Fruit fly (Drosophila melanogaster) whole organism, embryonic: Measurements from ENCODE around the gene twe.

Source experiments
- Atf-2 ChIP-seq: fragments of 200-800 bp; sonication (Bioruptor generic); optimal IDR thresholded peaks from 2 replicates; lab custom pipeline; 2016; ENCODE audit warnings: missing biosample characterization, missing genetic modification characterization
- CG1024 ChIP-seq: fragments of 200-800 bp; sonication (Bioruptor generic); IDR thresholded peaks from 2 replicates; pipeline ENCODE4 v1.3.6; 2022; ENCODE audit warnings: missing biosample characterization, missing genetic modification characterization
- CG10431 ChIP-seq: fragments of 200-800 bp; sonication (Bioruptor generic); optimal IDR thresholded peaks from 3 replicates; lab custom pipeline; 2018; ENCODE audit warnings: missing biosample characterization, mild to moderate bottlenecking, missing genetic modification characterization
- CG11504 ChIP-seq: fragments of 200-800 bp; sonication (Bioruptor generic); optimal IDR thresholded peaks from 3 replicates; lab custom pipeline; 2019; ENCODE audit warnings: missing biosample characterization, mild to moderate bottlenecking, missing genetic modification characterization, moderate library complexity
- CG13424 ChIP-seq: fragments of 200-800 bp; sonication (Bioruptor generic); optimal IDR thresholded peaks from 2 replicates; lab custom pipeline; 2019; ENCODE audit warnings: missing biosample characterization, mild to moderate bottlenecking, missing genetic modification characterization, moderate library complexity
- CG13894 ChIP-seq: fragments of 200-800 bp; sonication (Bioruptor generic); optimal IDR thresholded peaks from 3 replicates; lab custom pipeline; 2018; ENCODE audit warnings: missing biosample characterization, mild to moderate bottlenecking, missing genetic modification characterization, moderate library complexity
- CG15514 ChIP-seq: fragments of 200-800 bp; sonication (Bioruptor generic); optimal IDR thresholded peaks from 3 replicates; lab custom pipeline; 2017; ENCODE audit warnings: missing biosample characterization, missing genetic modification characterization, mild to moderate bottlenecking, moderate library complexity, missing genetic modification reagents
- CG16779 ChIP-seq: fragments of 200-800 bp; sonication (Bioruptor generic); IDR thresholded peaks from 2 replicates; pipeline ENCODE4 v1.3.6; 2022; ENCODE audit warnings: missing biosample characterization, missing genetic modification characterization
- CG17361 ChIP-seq: fragments of 200-800 bp; sonication (Bioruptor generic); IDR thresholded peaks from 3 replicates; pipeline ENCODE4 v1.3.6; 2022; ENCODE audit warnings: missing biosample characterization, missing genetic modification characterization
- CG2199 ChIP-seq: fragments of 200-800 bp; sonication (Bioruptor generic); IDR thresholded peaks from 3 replicates; pipeline ENCODE4 v1.3.6; 2022; ENCODE audit warnings: missing biosample characterization, missing genetic modification characterization
- CG2202 ChIP-seq: fragments of 200-800 bp; sonication (Bioruptor generic); optimal IDR thresholded peaks from 2 replicates; lab custom pipeline; 2018; ENCODE audit warnings: missing biosample characterization, mild to moderate bottlenecking, missing genetic modification characterization
- CG30403 ChIP-seq: fragments of 200-800 bp; sonication (Bioruptor generic); optimal IDR thresholded peaks from 3 replicates; lab custom pipeline; 2016; ENCODE audit warnings: missing biosample characterization, missing genetic modification characterization
- CG31224 ChIP-seq: fragments of 200-800 bp; sonication (Bioruptor generic); IDR thresholded peaks from 2 replicates; pipeline ENCODE4 v1.3.6; 2022; ENCODE audit warnings: missing biosample characterization, missing genetic modification characterization
- CG31441 ChIP-seq: fragments of 200-800 bp; sonication (Bioruptor generic); IDR thresholded peaks from 2 replicates; pipeline ENCODE4 v1.3.6; 2022; ENCODE audit warnings: missing biosample characterization, missing genetic modification characterization
- CG32767 ChIP-seq: fragments of 200-800 bp; sonication (Bioruptor generic); IDR thresholded peaks from 2 replicates; pipeline ENCODE4 v1.3.6; 2022; ENCODE audit warnings: missing biosample characterization, missing genetic modification characterization
- CG4424 ChIP-seq: fragments of 200-800 bp; sonication (Bioruptor generic); optimal IDR thresholded peaks from 3 replicates; lab custom pipeline; 2016; ENCODE audit warnings: missing biosample characterization, missing genetic modification characterization
- CG6689 ChIP-seq: fragments of 200-800 bp; sonication (Bioruptor generic); IDR thresholded peaks from 2 replicates; pipeline ENCODE4 v1.3.6; 2022; ENCODE audit warnings: missing biosample characterization, missing genetic modification characterization
- CG6791 ChIP-seq: fragments of 200-800 bp; sonication (Bioruptor generic); IDR thresholded peaks from 3 replicates; pipeline ENCODE4 v1.3.6; 2022; ENCODE audit warnings: missing biosample characterization, missing genetic modification characterization; ENCODE audit not compliant: partially characterized antibody
- CG9727 ChIP-seq: fragments of 200-800 bp; sonication (Bioruptor generic); optimal IDR thresholded peaks from 3 replicates; lab custom pipeline; 2017; ENCODE audit warnings: missing biosample characterization, mild to moderate bottlenecking, missing genetic modification characterization
- CG9817 ChIP-seq: fragments of 200-800 bp; sonication (Bioruptor generic); optimal IDR thresholded peaks from 2 replicates; lab custom pipeline; 2018; ENCODE audit warnings: missing biosample characterization, mild to moderate bottlenecking, missing genetic modification characterization, moderate library complexity
- Camta ChIP-seq: fragments of 200-800 bp; sonication (Bioruptor generic); optimal IDR thresholded peaks from 2 replicates; lab custom pipeline; 2016; ENCODE audit warnings: missing biosample characterization, missing genetic modification characterization
- CrebB ChIP-seq: fragments of 200-800 bp; sonication (Bioruptor generic); optimal IDR thresholded peaks from 3 replicates; lab custom pipeline; 2018; ENCODE audit warnings: missing biosample characterization, mild to moderate bottlenecking, missing genetic modification characterization
- D19B ChIP-seq: fragments of 200-800 bp; sonication (Bioruptor generic); optimal IDR thresholded peaks from 2 replicates; lab custom pipeline; 2017; ENCODE audit warnings: missing biosample characterization, mild to moderate bottlenecking, missing genetic modification characterization
- Deaf1 ChIP-seq: fragments of 200-800 bp; optimal IDR thresholded peaks from 3 replicates; lab custom pipeline; 2019; ENCODE audit warnings: missing biosample characterization, mild to moderate bottlenecking, missing genetic modification characterization, moderate library complexity
- Dek ChIP-seq: fragments of 200-800 bp; sonication (Bioruptor generic); optimal IDR thresholded peaks from 3 replicates; lab custom pipeline; 2019; ENCODE audit warnings: missing biosample characterization, mild to moderate bottlenecking, missing genetic modification characterization, moderate library complexity
- Ets65A ChIP-seq: fragments of 200-800 bp; sonication (Bioruptor generic); peaks from one replicate; lab custom pipeline; 2016; ENCODE audit warnings: missing biosample characterization, missing genetic modification characterization
- Hey ChIP-seq: fragments of 200-800 bp; sonication (Bioruptor generic); optimal IDR thresholded peaks from 3 replicates; lab custom pipeline; 2018; ENCODE audit warnings: missing biosample characterization, mild to moderate bottlenecking, missing genetic modification characterization
- Lhr ChIP-seq: fragments of 200-800 bp; sonication (Bioruptor generic); optimal IDR thresholded peaks from 3 replicates; lab custom pipeline; 2017; ENCODE audit warnings: mild to moderate bottlenecking, missing biosample characterization, missing genetic modification reagents, missing genetic modification characterization
- MBD-R2 ChIP-seq: fragments of 200-800 bp; sonication (Bioruptor generic); IDR thresholded peaks from 2 replicates; pipeline ENCODE4 v1.3.6; 2022; ENCODE audit warnings: missing biosample characterization, missing genetic modification characterization
- Max ChIP-seq: fragments of 200-800 bp; sonication (Bioruptor generic); optimal IDR thresholded peaks from 2 replicates; lab custom pipeline; 2016; ENCODE audit warnings: missing biosample characterization, mild to moderate bottlenecking, missing genetic modification characterization
- Med ChIP-seq: fragments of 200-800 bp; sonication (Bioruptor generic); peaks from one replicate; lab custom pipeline; 2016; ENCODE audit warnings: missing biosample characterization, missing genetic modification characterization, mild to moderate bottlenecking, inconsistent platforms, moderate library complexity
- Meics ChIP-seq: fragments of 200-800 bp; sonication (Bioruptor generic); optimal IDR thresholded peaks from 2 replicates; lab custom pipeline; 2017; ENCODE audit warnings: missing biosample characterization, mild to moderate bottlenecking, missing genetic modification characterization
- Poxn ChIP-seq: fragments of 200-800 bp; sonication (Bioruptor generic); IDR thresholded peaks from 2 replicates; pipeline ENCODE4 v1.3.6; 2022; ENCODE audit warnings: missing biosample characterization, missing genetic modification characterization
- Trl ChIP-seq, 3 experiments: fragments of >200 bp in 2 of 3; fragments of 200-800 bp in 1 of 3; sonication (Bioruptor generic) in 1 of 3; optimal IDR thresholded peaks; 2 replicates in 1 of 3; 3 replicates in 2 of 3; lab custom pipeline; 2016 to 2017; ENCODE audit warnings: missing biosample characterization in 1 of 3, missing genetic modification characterization in 1 of 3
- YL-1 ChIP-seq: fragments of 200-800 bp; sonication (Bioruptor generic); optimal IDR thresholded peaks from 3 replicates; lab custom pipeline; 2017; ENCODE audit warnings: missing biosample characterization, mild to moderate bottlenecking, missing genetic modification characterization
- cas ChIP-seq: fragments of 200-800 bp; sonication (Bioruptor generic); IDR thresholded peaks from 2 replicates; pipeline ENCODE4 v1.3.6; 2022; ENCODE audit warnings: missing biosample characterization, missing genetic modification characterization
- cg ChIP-seq: fragments of 200-800 bp; sonication (Bioruptor generic); optimal IDR thresholded peaks from 3 replicates; lab custom pipeline; 2019; ENCODE audit warnings: missing biosample characterization, mild to moderate bottlenecking, missing genetic modification characterization, moderate library complexity
- chinmo ChIP-seq: fragments of 200-800 bp; sonication (Bioruptor generic); IDR thresholded peaks from 4 replicates; pipeline ENCODE4 v1.3.6; 2022; ENCODE audit warnings: missing biosample characterization, missing genetic modification characterization; ENCODE audit not compliant: partially characterized antibody
- croc ChIP-seq: fragments of 200-800 bp; sonication (Bioruptor generic); conservative IDR thresholded peaks from 3 replicates; pipeline ENCODE4 v1.3.6; 2022; ENCODE audit warnings: missing biosample characterization, missing genetic modification characterization
- ewg ChIP-seq: fragments of 200-800 bp; sonication (Bioruptor generic); optimal IDR thresholded peaks from 3 replicates; lab custom pipeline; 2017; ENCODE audit warnings: mild to moderate bottlenecking, missing biosample characterization, missing genetic modification reagents, missing genetic modification characterization
- kay ChIP-seq: fragments of 200-800 bp; sonication (Bioruptor generic); optimal IDR thresholded peaks from 2 replicates; lab custom pipeline; 2016; ENCODE audit warnings: missing biosample characterization, missing genetic modification characterization
- onecut ChIP-seq: fragments of 200-800 bp; sonication (Bioruptor generic); IDR thresholded peaks from 2 replicates; pipeline ENCODE4 v1.3.6; 2022; ENCODE audit warnings: missing biosample characterization, missing genetic modification characterization
- pita ChIP-seq: fragments of 200-800 bp; sonication (Bioruptor generic); optimal IDR thresholded peaks from 2 replicates; lab custom pipeline; 2017; ENCODE audit warnings: missing biosample characterization, mild to moderate bottlenecking, missing genetic modification characterization
- pum ChIP-seq: fragments of 200-800 bp; sonication (Bioruptor generic); optimal IDR thresholded peaks from 2 replicates; lab custom pipeline; 2016; ENCODE audit warnings: missing biosample characterization, missing genetic modification characterization
- seq ChIP-seq: fragments of 200-800 bp; sonication (Bioruptor generic); IDR thresholded peaks from 2 replicates; pipeline ENCODE4 v1.3.6; 2022; ENCODE audit warnings: missing biosample characterization, missing genetic modification characterization
- sob ChIP-seq: fragments of 200-800 bp; sonication (Bioruptor generic); IDR thresholded peaks from 2 replicates; pipeline ENCODE4 v1.3.6; 2022; ENCODE audit warnings: missing biosample characterization, missing genetic modification characterization
- tin ChIP-seq: fragments of 200-800 bp; sonication (Bioruptor generic); optimal IDR thresholded peaks from 3 replicates; lab custom pipeline; 2016; ENCODE audit warnings: missing biosample characterization, missing genetic modification characterization
- toy ChIP-seq: fragments of 200-800 bp; sonication (Bioruptor generic); IDR thresholded peaks from 2 replicates; pipeline ENCODE4 v1.3.6; 2022; ENCODE audit warnings: missing biosample characterization, missing genetic modification characterization
- tup ChIP-seq: fragments of 200-800 bp; sonication (Bioruptor generic); optimal IDR thresholded peaks from 2 replicates; lab custom pipeline; 2016; ENCODE audit warnings: missing biosample characterization, mild to moderate bottlenecking, missing genetic modification characterization, moderate library complexity
- z ChIP-seq: fragments of 200-800 bp; sonication (Bioruptor generic); IDR thresholded peaks from 3 replicates; pipeline ENCODE4 v1.3.6; 2022; ENCODE audit warnings: missing biosample characterization, missing genetic modification characterization

Gene twe

DNA sequence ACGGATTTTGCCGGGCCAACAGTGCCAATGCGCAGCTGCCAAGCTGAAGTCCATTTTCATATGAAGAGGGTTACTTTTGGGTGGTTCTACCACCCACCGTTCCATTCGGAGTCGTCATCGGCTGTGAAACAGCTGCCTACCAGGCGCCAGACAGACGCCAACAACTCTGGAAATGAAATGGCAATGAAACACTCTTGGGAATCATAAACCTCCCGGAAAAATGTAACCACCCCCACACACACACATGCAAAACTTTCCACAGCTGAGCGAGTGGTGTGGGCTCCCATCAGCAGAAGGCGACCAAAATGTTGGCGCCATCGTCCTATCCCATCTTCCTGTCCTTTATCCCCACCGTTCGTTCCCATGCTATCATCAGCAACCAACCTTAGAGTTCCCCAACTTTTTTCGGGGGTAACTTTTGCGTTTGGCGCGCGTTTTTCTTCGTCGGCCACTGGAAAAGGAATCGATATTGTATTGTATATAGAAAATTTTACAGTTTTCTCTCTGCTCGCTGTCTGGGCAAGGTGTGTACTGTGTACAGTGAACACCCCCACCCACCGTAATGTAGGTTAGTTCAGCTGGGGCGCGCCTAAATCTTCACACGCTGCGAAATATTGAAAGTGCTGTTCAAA, 13.6 kb upstream of the twe start:
- no peak for TF ChIP-seq kay
- no peak for TF ChIP-seq CG31441
- TF ChIP-seq pita (GFP tag; lab: Kevin White, UChicago) = no peak
- TF ChIP-seq seq (GFP tag; lab: Robert Waterston, UW) = 0 out of 2 replicates have a peak, but pooled peaks have one; percentile 34
- TF ChIP-seq Ets65A (GFP tag; lab: Kevin White, UChicago) = peak; percentile 79
- TF ChIP-seq chinmo = 0 out of 4 replicates have a peak, but pooled peaks have one; percentile 35
- TF ChIP-seq Deaf1 (tag; lab: Kevin White, UChicago) = peak; percentile 16
- TF ChIP-seq CG13424 (tag; lab: Kevin White, UChicago) = no peak
- no peak for TF ChIP-seq tin (GFP tag; lab: Kevin White, UChicago)
- no peak for TF ChIP-seq Hey (tag; lab: Kevin White, UChicago)
- no peak for TF ChIP-seq CG9727 (GFP tag; lab: Kevin White, UChicago)
- no peak for TF ChIP-seq CG9817 (tag; lab: Kevin White, UChicago)
- TF ChIP-seq CG15514 (GFP tag; lab: Kevin White, UChicago) = no peak
- peak; percentile 98 for TF ChIP-seq CG31224 (GFP tag; lab: Robert Waterston, UW)
- peak; percentile 56 for TF ChIP-seq Med (GFP tag; lab: Kevin White, UChicago)
- TF ChIP-seq CG30403 (GFP tag; lab: Kevin White, UChicago) = no peak
- TF ChIP-seq cg (GFP tag; lab: Kevin White, UChicago) = peak; percentile 25
- TF ChIP-seq CG16779 = no peak
- TF ChIP-seq CG2202 (tag; lab: Kevin White, UChicago) = no peak
- TF ChIP-seq cas (GFP tag; lab: Robert Waterston, UW) = no peak
- TF ChIP-seq Atf-2 = no peak
- no peak for TF ChIP-seq Lhr
- no peak for TF ChIP-seq Max (GFP tag; lab: Kevin White, UChicago)
- TF ChIP-seq Dek (tag; lab: Kevin White, UChicago) = no peak
- no peak for TF ChIP-seq CrebB (tag; lab: Kevin White, UChicago)
- TF ChIP-seq Camta = no peak
- no peak for TF ChIP-seq CG1024
- no peak for TF ChIP-seq Meics
- 0 out of 3 replicates have a peak, but pooled peaks have one; percentile 10 for TF ChIP-seq z (GFP tag; lab: Robert Waterston, UW)
- peak in 1 of 2 experiments; percentile 2 for TF ChIP-seq Trl (optimal IDR thresholded peaks at IDR 0.05; lab: Kevin White, UChicago)
- no peak for TF ChIP-seq Trl (GFP tag; optimal IDR thresholded peaks at IDR 0.05; lab: Kevin White, UChicago)
- TF ChIP-seq CG2199 = no peak
- TF ChIP-seq D19B (GFP tag; lab: Kevin White, UChicago) = no peak
- no peak for TF ChIP-seq sob
- TF ChIP-seq ewg (GFP tag; lab: Kevin White, UChicago) = peak; percentile 79
- TF ChIP-seq croc (GFP tag; lab: Robert Waterston, UW) = no peak
- TF ChIP-seq tup (GFP tag; lab: Kevin White, UChicago) = no peak
- TF ChIP-seq CG6689 = no peak
- peak; percentile 16 for TF ChIP-seq CG11504 (tag; lab: Kevin White, UChicago)
- peak; percentile 94 for TF ChIP-seq onecut (GFP tag; lab: Robert Waterston, UW)
- no peak for TF ChIP-seq Poxn
- TF ChIP-seq CG10431 (GFP tag; lab: Kevin White, UChicago) = no peak
- TF ChIP-seq toy (GFP tag; lab: Robert Waterston, UW) = no peak
- TF ChIP-seq YL-1 (GFP tag; lab: Kevin White, UChicago) = no peak
- no peak for TF ChIP-seq pum (GFP tag; lab: Kevin White, UChicago)
- TF ChIP-seq CG17361 (GFP tag; lab: Robert Waterston, UW) = no peak
- TF ChIP-seq CG32767 (GFP tag; lab: Robert Waterston, UW) = peak; percentile 8; the same call in 1 of the 2 replicates
- TF ChIP-seq CG6791 (GFP tag; lab: Robert Waterston, UW) = no peak
- peak; percentile 48 for TF ChIP-seq CG13894
- no peak for TF ChIP-seq CG4424 (GFP tag; lab: Kevin White, UChicago)
- no peak for TF ChIP-seq MBD-R2 (GFP tag; lab: Robert Waterston, UW)
